Worm (Caenorhabditis elegans) whole organism, L4 larva: ENCODE data around the gene txdc-12.2.

ENCODE experiments used
- D1046.2 ChIP-seq: fragments of 200-800 bp; sonication (Bioruptor generic); IDR thresholded peaks from 2 replicates; pipeline ENCODE4 v1.3.6; 2022; ENCODE audit warnings: missing genetic modification characterization, missing compliant biosample characterization
- F10B5.3 ChIP-seq: sonication (generic microtip); optimal IDR thresholded peaks from 2 replicates; lab custom pipeline; 2016; ENCODE audit warnings: mild to moderate bottlenecking, missing genetic modification characterization, missing compliant biosample characterization
- F44E2.7 ChIP-seq: fragments of 200-800 bp; sonication (Bioruptor generic); IDR thresholded peaks from 2 replicates; pipeline ENCODE4 v2.1.2; 2022; ENCODE audit warnings: missing genetic modification characterization, missing compliant biosample characterization
- R02D3.7 ChIP-seq: fragments of 150-350 bp; sonication (generic microtip); optimal IDR thresholded peaks from 3 replicates; lab custom pipeline; 2014; ENCODE audit warnings: missing biosample characterization, missing genetic modification characterization
- Y105C5A.15 ChIP-seq: fragments of 200-800 bp; sonication (Bioruptor generic); IDR thresholded peaks from 2 replicates; pipeline ENCODE4 v1.3.6; 2022; ENCODE audit warnings: missing genetic modification characterization, missing compliant biosample characterization
- Y5F2A.4 ChIP-seq: fragments of 200-800 bp; sonication (Bioruptor generic); optimal IDR thresholded peaks from 2 replicates; lab custom pipeline; 2018; ENCODE audit warnings: mild to moderate bottlenecking, missing genetic modification characterization, missing compliant biosample characterization
- Y75B8A.6 ChIP-seq: fragments of 200-800 bp; sonication (Bioruptor generic); IDR thresholded peaks from 2 replicates; pipeline ENCODE4 v1.3.6; 2022; ENCODE audit warnings: missing genetic modification reagents, missing genetic modification characterization, missing compliant biosample characterization
- ZK546.5 ChIP-seq, 2 experiments: sonication (generic microtip); optimal IDR thresholded peaks; 2 replicates each; lab custom pipeline; 2017; ENCODE audit warnings: missing biosample characterization in 2 of 2, missing genetic modification characterization in 2 of 2
- aha-1 ChIP-seq: fragments of 150-350 bp; peaks from one replicate; lab custom pipeline; 2014; ENCODE audit warnings: missing biosample characterization, missing genetic modification characterization
- aly-2 ChIP-seq: sonication (generic microtip); optimal IDR thresholded peaks from 2 replicates; lab custom pipeline; 2018; ENCODE audit warnings: missing biosample characterization, missing genetic modification characterization
- ama-1 ChIP-seq: fragments of 150-350 bp; optimal IDR thresholded peaks from 2 replicates; lab custom pipeline; 2014; ENCODE audit warnings: inconsistent platforms, mixed read lengths
- arid-1 ChIP-seq: fragments of 200-800 bp; sonication (Bioruptor generic); conservative IDR thresholded peaks from 2 replicates; pipeline ENCODE4 v1.3.6; 2022; ENCODE audit warnings: missing genetic modification reagents, missing genetic modification characterization, missing compliant biosample characterization
- ceh-20 ChIP-seq: fragments of 200-800 bp; sonication (Bioruptor generic); IDR thresholded peaks from 2 replicates; pipeline ENCODE4 v1.3.6; 2022; ENCODE audit warnings: missing genetic modification reagents, missing genetic modification characterization, missing compliant biosample characterization
- ceh-44 ChIP-seq: fragments of 200-800 bp; sonication (Bioruptor generic); IDR thresholded peaks from 2 replicates; pipeline ENCODE4 v1.3.6; 2022; ENCODE audit warnings: missing genetic modification reagents, missing genetic modification characterization, missing compliant biosample characterization
- ceh-82 ChIP-seq: sonication (generic microtip); optimal IDR thresholded peaks from 2 replicates; lab custom pipeline; 2017; ENCODE audit warnings: missing biosample characterization, missing genetic modification characterization
- cey-2 ChIP-seq: sonication (generic microtip); optimal IDR thresholded peaks from 3 replicates; lab custom pipeline; 2017; ENCODE audit warnings: missing genetic modification characterization, mild to moderate bottlenecking, missing compliant biosample characterization, antibody characterized with exemption, borderline replicate concordance; ENCODE audit not compliant: insufficient read depth
- ctbp-1 ChIP-seq: fragments of 200-800 bp; sonication (Bioruptor generic); IDR thresholded peaks from 2 replicates; pipeline ENCODE4 v1.3.6; 2022; ENCODE audit warnings: missing genetic modification reagents, missing genetic modification characterization, missing compliant biosample characterization
- dmd-6 ChIP-seq: fragments of 200-800 bp; sonication (Bioruptor generic); IDR thresholded peaks from 2 replicates; pipeline ENCODE4 v1.3.6; 2022; ENCODE audit warnings: missing genetic modification reagents, missing genetic modification characterization, missing compliant biosample characterization
- dmd-8 ChIP-seq: fragments of 200-800 bp; sonication (Bioruptor generic); IDR thresholded peaks from 2 replicates; pipeline ENCODE4 v1.3.6; 2022; ENCODE audit warnings: missing genetic modification characterization, missing compliant biosample characterization
- dve-1 ChIP-seq: sonication (generic microtip); optimal IDR thresholded peaks from 2 replicates; lab custom pipeline; 2017; ENCODE audit warnings: antibody characterized with exemption, mild to moderate bottlenecking, missing genetic modification characterization, missing compliant biosample characterization; ENCODE audit not compliant: insufficient read depth
- egl-43 ChIP-seq: fragments of 200-800 bp; sonication (Bioruptor generic); IDR thresholded peaks from 2 replicates; pipeline ENCODE4 v1.3.6; 2022; ENCODE audit warnings: missing genetic modification reagents, missing genetic modification characterization, missing compliant biosample characterization
- fos-1 ChIP-seq: fragments of 150-350 bp; optimal IDR thresholded peaks from 2 replicates; lab custom pipeline; 2014; ENCODE audit warnings: missing biosample characterization, missing genetic modification characterization
- hmg-1.1 ChIP-seq: fragments of 200-800 bp; sonication (Bioruptor generic); IDR thresholded peaks from 2 replicates; pipeline ENCODE4 v1.3.6; 2022; ENCODE audit warnings: missing genetic modification reagents, missing genetic modification characterization, missing compliant biosample characterization
- lim-7 ChIP-seq: fragments of 200-800 bp; sonication (Bioruptor generic); IDR thresholded peaks from 2 replicates; pipeline ENCODE4 v1.3.6; 2022; ENCODE audit warnings: missing genetic modification characterization, missing compliant biosample characterization
- lin-39 ChIP-seq: fragments of 150-350 bp; optimal IDR thresholded peaks from 2 replicates; lab custom pipeline; 2014; ENCODE audit warnings: missing biosample characterization, missing genetic modification reagents, missing genetic modification characterization
- lir-3 ChIP-seq: sonication (generic microtip); optimal IDR thresholded peaks from 2 replicates; lab custom pipeline; 2016; ENCODE audit warnings: mild to moderate bottlenecking, missing genetic modification characterization, missing compliant biosample characterization
- lsy-2 ChIP-seq, 2 experiments: fragments of 150-350 bp in 1 of 2; sonication (generic microtip) in 1 of 2; optimal IDR thresholded peaks; 2 replicates each; lab custom pipeline; 2014 to 2017; ENCODE audit warnings: missing biosample characterization in 2 of 2, missing genetic modification characterization in 2 of 2
- mdt-29 ChIP-seq: fragments of 200-800 bp; sonication (Bioruptor generic); IDR thresholded peaks from 2 replicates; pipeline ENCODE4 v1.3.6; 2022; ENCODE audit warnings: missing genetic modification reagents, missing genetic modification characterization, missing compliant biosample characterization
- mxl-3 ChIP-seq: fragments of 200-800 bp; sonication (Bioruptor generic); optimal IDR thresholded peaks from 2 replicates; lab custom pipeline; 2018; ENCODE audit warnings: mild to moderate bottlenecking, missing genetic modification characterization, missing compliant biosample characterization
- nhr-11 ChIP-seq: fragments of 150-350 bp; optimal IDR thresholded peaks from 2 replicates; lab custom pipeline; 2014; ENCODE audit warnings: missing biosample characterization, missing genetic modification characterization
- nhr-237 ChIP-seq: sonication (generic microtip); optimal IDR thresholded peaks from 2 replicates; lab custom pipeline; 2017; ENCODE audit warnings: missing biosample characterization, missing genetic modification characterization
- nhr-25 ChIP-seq: sonication (generic microtip); optimal IDR thresholded peaks from 2 replicates; lab custom pipeline; 2017; ENCODE audit warnings: missing genetic modification characterization, mild to moderate bottlenecking, missing compliant biosample characterization, antibody characterized with exemption, moderate library complexity, borderline replicate concordance; ENCODE audit not compliant: insufficient read depth
- nhr-28 ChIP-seq: fragments of 150-350 bp; optimal IDR thresholded peaks from 2 replicates; lab custom pipeline; 2014; ENCODE audit warnings: missing biosample characterization, missing genetic modification characterization
- nhr-48 ChIP-seq: sonication (generic microtip); optimal IDR thresholded peaks from 2 replicates; lab custom pipeline; 2016; ENCODE audit warnings: mild to moderate bottlenecking, missing genetic modification characterization, missing compliant biosample characterization
- nhr-6 ChIP-seq: fragments of 150-350 bp; optimal IDR thresholded peaks from 2 replicates; lab custom pipeline; 2014; ENCODE audit warnings: missing biosample characterization, missing genetic modification characterization
- pha-4 ChIP-seq, 2 experiments: fragments of 150-350 bp in 1 of 2; fragments of 200-800 bp in 1 of 2; sonication (Bioruptor generic) in 1 of 2; IDR thresholded peaks in 1 of 2; optimal IDR thresholded peaks in 1 of 2; 2 replicates each; pipeline versions ENCODE4 v1.3.6 to Lab custom; 2014 to 2022; ENCODE audit warnings: missing genetic modification characterization in 2 of 2, missing genetic modification reagents in 2 of 2, missing biosample characterization in 1 of 2, missing compliant biosample characterization in 1 of 2
- pqm-1 ChIP-seq: sonication (generic microtip); optimal IDR thresholded peaks from 2 replicates; lab custom pipeline; 2017; ENCODE audit warnings: missing biosample characterization, missing genetic modification characterization
- saeg-2 ChIP-seq: fragments of 200-800 bp; sonication (Bioruptor generic); IDR thresholded peaks from 2 replicates; pipeline ENCODE4 v1.3.6; 2022; ENCODE audit warnings: missing genetic modification reagents, missing genetic modification characterization, missing compliant biosample characterization
- set-16 ChIP-seq: fragments of 200-800 bp; sonication (Bioruptor generic); IDR thresholded peaks from 2 replicates; pipeline ENCODE4 v1.3.6; 2022; ENCODE audit warnings: missing genetic modification reagents, missing genetic modification characterization, missing compliant biosample characterization
- skn-1 ChIP-seq: fragments of 150-350 bp; optimal IDR thresholded peaks from 2 replicates; lab custom pipeline; 2014; ENCODE audit warnings: missing biosample characterization, missing genetic modification characterization
- snpc-1.2 ChIP-seq: fragments of 200-800 bp; sonication (Bioruptor generic); IDR thresholded peaks from 2 replicates; pipeline ENCODE4 v1.3.6; 2022; ENCODE audit warnings: missing genetic modification reagents, missing genetic modification characterization, missing compliant biosample characterization
- snpc-4 ChIP-seq: fragments of 150-350 bp; optimal IDR thresholded peaks from 2 replicates; lab custom pipeline; 2014; ENCODE audit warnings: missing biosample characterization, missing genetic modification characterization
- spr-1 ChIP-seq: sonication (generic microtip); optimal IDR thresholded peaks from 2 replicates; lab custom pipeline; 2016; ENCODE audit warnings: mild to moderate bottlenecking, missing genetic modification characterization, missing compliant biosample characterization
- spr-3 ChIP-seq: fragments of 200-800 bp; sonication (Bioruptor generic); optimal IDR thresholded peaks from 2 replicates; lab custom pipeline; 2018; ENCODE audit warnings: mild to moderate bottlenecking, missing genetic modification characterization, missing compliant biosample characterization
- tra-1 ChIP-seq: fragments of 200-800 bp; sonication (Bioruptor generic); IDR thresholded peaks from 2 replicates; pipeline ENCODE4 v1.3.6; 2022; ENCODE audit warnings: missing genetic modification reagents, missing genetic modification characterization, missing compliant biosample characterization
- unc-130 ChIP-seq: sonication (generic microtip); optimal IDR thresholded peaks from 2 replicates; lab custom pipeline; 2016; ENCODE audit warnings: missing genetic modification reagents, missing genetic modification characterization, missing compliant biosample characterization
- zfp-2 ChIP-seq: sonication (generic microtip); optimal IDR thresholded peaks from 2 replicates; lab custom pipeline; 2016; ENCODE audit warnings: mild to moderate bottlenecking, missing genetic modification characterization, missing compliant biosample characterization
- zip-11 ChIP-seq: fragments of 200-800 bp; sonication (Bioruptor generic); IDR thresholded peaks from 2 replicates; pipeline ENCODE4 v1.3.6; 2022; ENCODE audit warnings: missing genetic modification characterization, missing compliant biosample characterization
- zip-2 ChIP-seq: fragments of 150-350 bp; optimal IDR thresholded peaks from 2 replicates; lab custom pipeline; 2014; ENCODE audit warnings: missing biosample characterization, missing genetic modification characterization
- ztf-11 ChIP-seq: fragments of 150-350 bp; optimal IDR thresholded peaks from 2 replicates; lab custom pipeline; 2014; ENCODE audit warnings: missing biosample characterization, missing genetic modification characterization
- ztf-7 ChIP-seq: fragments of 150-350 bp; optimal IDR thresholded peaks from 2 replicates; lab custom pipeline; 2014; ENCODE audit warnings: missing biosample characterization, missing genetic modification characterization

txdc-12.2 gene

ce11 chrX:2071392-2072001, 2.8 kb upstream of the txdc-12.2 start (continued):
- TF ChIP-seq cey-2 (tag; lab: Kevin White, UChicago) (no peak), Y105C5A.15 (no peak), mxl-3 (peak; percentile 77), spr-3 (GFP tag; lab: Kevin White, UChicago) (no peak), lsy-2 (tag; optimal IDR thresholded peaks at IDR 0.05; lab: Kevin White, UChicago) (no peak), hmg-1.1 (GFP tag; lab: Robert Waterston, UW) (peak; percentile 76), pqm-1 (tag; lab: Kevin White, UChicago) (peak; percentile 0), F10B5.3 (no peak), lim-7 (GFP tag; lab: Robert Waterston, UW) (no peak), zip-11 (GFP tag; lab: Robert Waterston, UW) (no peak), ctbp-1 (no peak), dmd-6 (GFP tag; lab: Robert Waterston, UW) (peak; percentile 81), dmd-8 (GFP tag; lab: Robert Waterston, UW) (no peak), lir-3 (tag; lab: Kevin White, UChicago) (no peak), ztf-11 (tag; lab: Kevin White, UChicago) (no peak), egl-43 (GFP tag; lab: Robert Waterston, UW) (no peak), mdt-29 (GFP tag; lab: Robert Waterston, UW) (no peak), nhr-11 (tag; lab: Kevin White, UChicago) (peak; percentile 62), D1046.2 (no peak), dve-1 (tag; lab: Kevin White, UChicago) (peak; percentile 25), set-16 (peak; percentile 59), pha-4 (GFP tag; IDR thresholded peaks at IDR 0.05; lab: Robert Waterston, UW) (no peak), pha-4 (tag; optimal IDR thresholded peaks at IDR 0.05; lab: Kevin White, UChicago) (peak; percentile 25), snpc-1.2 (GFP tag; lab: Robert Waterston, UW) (no peak), Y75B8A.6 (GFP tag; lab: Robert Waterston, UW) (no peak), nhr-25 (tag; lab: Kevin White, UChicago) (peak; percentile 58), ceh-44 (GFP tag; lab: Robert Waterston, UW) (no peak), F44E2.7 (GFP tag; lab: Robert Waterston, UW) (no peak), skn-1 (tag; lab: Kevin White, UChicago) (no peak), aha-1 (tag; lab: Kevin White, UChicago) (peak; percentile 98), nhr-28 (tag; lab: Kevin White, UChicago) (peak; percentile 42), ceh-82 (no peak), tra-1 (GFP tag; lab: Robert Waterston, UW) (0 out of 2 replicates have a peak, but pooled peaks have one; percentile 57), lin-39 (tag; lab: Kevin White, UChicago) (no peak), spr-1 (tag; lab: Kevin White, UChicago) (no peak), zip-2 (no peak), R02D3.7 (no peak), zfp-2 (tag; lab: Kevin White, UChicago) (no peak), snpc-4 (tag; lab: Kevin White, UChicago) (no peak), ama-1 (lab: Kevin White, UChicago) (no peak), ZK546.5 (tag; optimal IDR thresholded peaks at IDR 0.05; lab: Kevin White, UChicago) (no peak), fos-1 (tag; lab: Kevin White, UChicago) (no peak), saeg-2 (GFP tag; lab: Robert Waterston, UW) (no peak), unc-130 (GFP tag; lab: Kevin White, UChicago) (no peak), nhr-6 (peak; percentile 17), ceh-20 (peak; percentile 64), arid-1 (GFP tag; lab: Robert Waterston, UW) (no peak), nhr-48 (tag; lab: Kevin White, UChicago) (peak; percentile 34), nhr-237 (tag; lab: Kevin White, UChicago) (no peak), Y5F2A.4 (GFP tag; lab: Kevin White, UChicago) (no peak), ztf-7 (tag; lab: Kevin White, UChicago) (no peak), aly-2 (no peak)
